Worm (Caenorhabditis elegans): Measurements from ENCODE around the gene B0454.5.

- TF ChIP-seq nhr-11 (tag; optimal IDR thresholded peaks at IDR 0.05) (no peak), snpc-4 (tag; optimal IDR thresholded peaks at IDR 0.05) (no peak), F13H6.1 (tag; optimal IDR thresholded peaks at IDR 0.05) (no peak), nhr-77 (tag; optimal IDR thresholded peaks at IDR 0.05) (no peak), ceh-82 (tag; optimal IDR thresholded peaks at IDR 0.05) (no peak)
Observed at ce11 chrII:3024655-3025054, 14.0 kb upstream of the B0454.5 start.
